Fruit fly (Drosophila melanogaster): Measurements from ENCODE around the gene Zw10.

The Zw10 gene

DNA sequence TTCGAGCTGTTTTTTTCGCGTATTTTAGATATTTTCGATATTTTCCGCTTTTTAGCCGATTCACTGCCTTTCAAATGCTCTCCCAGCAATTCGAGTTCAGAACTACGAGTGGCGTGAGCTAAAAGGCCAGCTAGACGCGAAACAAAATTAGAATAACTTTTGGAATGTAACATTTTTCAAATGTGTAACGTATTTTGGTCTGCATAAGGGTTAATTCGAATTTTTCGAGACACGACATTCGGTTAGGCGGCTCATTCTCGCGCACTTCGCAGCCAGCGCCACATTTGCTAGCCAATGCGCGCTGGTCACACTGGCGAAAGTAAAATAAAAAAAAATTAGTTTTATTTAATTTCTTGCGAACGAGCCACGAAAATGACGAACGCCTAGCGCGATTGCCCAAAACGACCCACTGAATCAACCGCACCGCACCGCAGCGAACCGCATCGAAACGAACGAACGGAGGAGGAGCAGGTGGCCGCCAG lies 20.6 kb downstream of the Zw10 start, which contains the start of the genes brv3 and Pi4KIIIalpha:
brv3 (minus strand) TSS at position 51 of the 482 bp plus-strand sequence.
Pi4KIIIalpha (plus strand) TSS at position 280 of the 482 bp plus-strand sequence.
- TF ChIP-seq CG7556 (GFP tag; optimal IDR thresholded peaks at IDR 0.05) (no peak), CG11560 (tag; IDR thresholded peaks at IDR 0.05) (peak; percentile 62; the same call in 1 of the 3 replicates), gfzf (GFP tag; optimal IDR thresholded peaks at IDR 0.05) (peak; percentile 89), CG6689 (GFP tag; IDR thresholded peaks at IDR 0.05) (no peak), Ets97D (GFP tag; optimal IDR thresholded peaks at IDR 0.05) (peak; percentile 14), ab (GFP tag; optimal IDR thresholded peaks at IDR 0.05) (no peak), Sry-β (GFP tag; optimal IDR thresholded peaks at IDR 0.05) (no peak), Poxn (GFP tag; IDR thresholded peaks at IDR 0.05) (no peak), hbn (GFP tag; IDR thresholded peaks at IDR 0.05; ENCODE audit: partially characterized antibody) (peak; percentile 23; the same call in 1 of the 2 replicates), CG3847 (GFP tag; IDR thresholded peaks at IDR 0.05) (peak; percentile 55), Antp (GFP tag; optimal IDR thresholded peaks at IDR 0.05) (no peak), CG4617 (GFP tag; optimal IDR thresholded peaks at IDR 0.05; ENCODE audit: borderline replicate concordance) (peak; percentile 71), CG10959 (GFP tag; IDR thresholded peaks at IDR 0.05) (peak; percentile 99), CG13624 (GFP tag; optimal IDR thresholded peaks at IDR 0.05) (peak; percentile 4), CG12299 (tag; optimal IDR thresholded peaks at IDR 0.05) (no peak), Opbp (GFP tag; IDR thresholded peaks at IDR 0.05; ENCODE audit: partially characterized antibody) (peak; percentile 46; the same call in 1 of the 3 replicates), CG32772 (GFP tag; IDR thresholded peaks at IDR 0.05) (peak; percentile 41; the same call in 1 of the 2 replicates), Lhr (GFP tag; optimal IDR thresholded peaks at IDR 0.05) (peak; percentile 44), knrl (GFP tag; IDR thresholded peaks at IDR 0.05; ENCODE audit: partially characterized antibody) (0 out of 3 replicates have a peak, but pooled peaks have one; percentile 26), CG2116 (GFP tag; optimal IDR thresholded peaks at IDR 0.05) (peak; percentile 53), Fer3 (tag; optimal IDR thresholded peaks at IDR 0.05) (no peak), nmo (GFP tag; optimal IDR thresholded peaks at IDR 0.05) (peak; percentile 33), phol (tag; optimal IDR thresholded peaks at IDR 0.05) (peak; percentile 42), Sry-δ (GFP tag; optimal IDR thresholded peaks at IDR 0.05) (peak; percentile 34), pzg (GFP tag; optimal IDR thresholded peaks at IDR 0.05) (peak; percentile 69), YL-1 (GFP tag; optimal IDR thresholded peaks at IDR 0.05) (peak; percentile 17), CG13775 (GFP tag; optimal IDR thresholded peaks at IDR 0.05) (no peak), CG17186 (GFP tag; optimal IDR thresholded peaks at IDR 0.05) (peak; percentile 22), amos (GFP tag; IDR thresholded peaks at IDR 0.05; ENCODE audit: partially characterized antibody) (peak; percentile 54), CG15514 (GFP tag; optimal IDR thresholded peaks at IDR 0.05) (peak; percentile 39), CG10462 (GFP tag; optimal IDR thresholded peaks at IDR 0.05) (no peak), CG10209 (GFP tag; optimal IDR thresholded peaks at IDR 0.05) (no peak), HLH4C (GFP tag; IDR thresholded peaks at IDR 0.05; ENCODE audit: partially characterized antibody) (0 out of 3 replicates have a peak, but pooled peaks have one; percentile 20), MBD-R2 (GFP tag; IDR thresholded peaks at IDR 0.05) (peak; percentile 73), Rfx (GFP tag; IDR thresholded peaks at IDR 0.05) (peak; percentile 40), MESR4 (GFP tag; optimal IDR thresholded peaks at IDR 0.05) (peak; percentile 85), CG9876 (GFP tag; optimal IDR thresholded peaks at IDR 0.05) (no peak), chinmo (GFP tag; IDR thresholded peaks at IDR 0.05; ENCODE audit: partially characterized antibody) (0 out of 4 replicates have a peak, but pooled peaks have one; percentile 34), trh (GFP tag; optimal IDR thresholded peaks at IDR 0.05) (no peak), Dll (GFP tag; IDR thresholded peaks at IDR 0.05; ENCODE audit: partially characterized antibody) (peak; percentile 48; the same call in 1 of the 4 replicates), Myb (GFP tag; optimal IDR thresholded peaks at IDR 0.05) (peak; percentile 98), E2f2 (GFP tag; IDR thresholded peaks at IDR 0.05) (peak; percentile 82), Dp (GFP tag; optimal IDR thresholded peaks at IDR 0.05) (peak; percentile 71), Doc2 (GFP tag; IDR thresholded peaks at IDR 0.05) (no peak), CG17359 (tag; optimal IDR thresholded peaks at IDR 0.05) (peak; percentile 69), CG9797 (GFP tag; optimal IDR thresholded peaks at IDR 0.05) (peak; percentile 76), Bgb (GFP tag; IDR thresholded peaks at IDR 0.05; ENCODE audit: partially characterized antibody) (peak; percentile 40; the same call in 1 of the 2 replicates), CG13287 (GFP tag; IDR thresholded peaks at IDR 0.05; ENCODE audit: partially characterized antibody) (peak; percentile 34; the same call in 1 of the 2 replicates)
